Fruit fly (Drosophila melanogaster): ENCODE data around the gene CG31546.

The CG31546 gene

DNA sequence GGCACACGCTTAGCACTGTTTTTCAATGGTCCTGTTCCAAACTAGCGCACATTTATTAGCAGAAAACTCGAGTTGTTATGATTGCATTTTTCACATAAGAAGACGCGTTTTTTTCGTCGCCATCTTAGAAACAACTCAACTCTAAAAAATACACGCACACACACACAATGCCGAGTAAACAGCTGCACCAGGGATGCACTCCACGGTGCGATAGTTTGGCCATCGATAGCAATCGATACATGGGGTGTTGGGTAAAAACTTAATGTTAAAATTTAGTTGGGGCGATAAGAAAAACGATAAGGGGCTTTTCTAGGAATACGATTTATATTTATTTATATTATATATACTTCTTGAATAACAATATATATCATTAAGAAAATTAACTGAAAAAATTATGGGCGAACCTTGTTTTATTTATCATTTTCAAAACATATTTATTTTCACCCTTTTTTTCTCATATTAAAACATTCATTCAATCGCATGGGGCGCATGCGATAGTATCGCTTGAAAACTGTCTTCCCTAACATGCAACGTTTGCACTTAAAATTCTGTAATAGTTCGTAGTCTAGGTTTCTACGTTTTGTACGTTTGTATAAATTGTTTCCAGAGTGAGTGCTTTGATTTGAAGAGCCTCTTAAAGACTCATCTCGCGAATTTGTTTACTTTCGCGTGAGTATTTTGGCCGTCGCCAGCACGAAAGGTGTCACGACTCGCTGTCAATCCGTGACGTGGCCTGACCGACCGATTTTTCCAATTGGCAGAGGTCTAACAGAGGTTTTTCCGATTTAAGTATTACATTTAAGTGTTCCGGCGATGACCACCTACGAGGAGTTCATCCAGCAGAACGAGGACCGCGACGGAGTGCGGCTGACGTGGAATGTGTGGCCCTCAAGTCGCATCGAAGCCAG is 13.4 kb upstream of the CG31546 start, which contains the start of the genes MTA1-like and Sec23 (continued):
- TF ChIP-seq prd (optimal IDR thresholded peaks at IDR 0.05) (no peak), prd (GFP tag; IDR thresholded peaks at IDR 0.05) (peak; percentile 52; the same call in 1 of the 3 replicates), yki (optimal IDR thresholded peaks at IDR 0.05) (no peak), wor (GFP tag; IDR thresholded peaks at IDR 0.05) (no peak), Elba2 (GFP tag; optimal IDR thresholded peaks at IDR 0.05) (peak; percentile 82), ase (GFP tag; IDR thresholded peaks at IDR 0.05) (no peak), CG12299 (tag; optimal IDR thresholded peaks at IDR 0.05) (no peak), CG1529 (GFP tag; optimal IDR thresholded peaks at IDR 0.05) (peak; percentile 14), Fer2 (tag; optimal IDR thresholded peaks at IDR 0.05) (no peak), CG2129 (GFP tag; IDR thresholded peaks at IDR 0.05; ENCODE audit: partially characterized antibody) (peak; percentile 86), CG43689 (GFP tag; IDR thresholded peaks at IDR 0.05) (no peak), Meics (GFP tag; optimal IDR thresholded peaks at IDR 0.05) (peak; percentile 53), NC2β (GFP tag; optimal IDR thresholded peaks at IDR 0.05) (peak; percentile 1), CG10274 (GFP tag; optimal IDR thresholded peaks at IDR 0.05) (no peak), CG17802 (tag; optimal IDR thresholded peaks at IDR 0.05) (peak; percentile 27), chm (GFP tag; IDR thresholded peaks at IDR 0.05) (no peak), usp (GFP tag; optimal IDR thresholded peaks at IDR 0.05) (no peak), CG16779 (GFP tag; IDR thresholded peaks at IDR 0.05) (no peak), stwl (tag; optimal IDR thresholded peaks at IDR 0.05) (no peak), trh (GFP tag; optimal IDR thresholded peaks at IDR 0.05) (peak; percentile 8), CG8359 (GFP tag; optimal IDR thresholded peaks at IDR 0.05; ENCODE audit: borderline replicate concordance) (no peak), chinmo (GFP tag; IDR thresholded peaks at IDR 0.05; ENCODE audit: partially characterized antibody) (peak; percentile 96), Hr78 (GFP tag; optimal IDR thresholded peaks at IDR 0.05) (no peak), schlank (tag; optimal IDR thresholded peaks at IDR 0.05) (no peak), dmrt11E (tag; optimal IDR thresholded peaks at IDR 0.05) (peak; percentile 66), CG15696 (tag; optimal IDR thresholded peaks at IDR 0.05) (peak; percentile 49), dati (GFP tag; IDR thresholded peaks at IDR 0.05) (no peak), sob (GFP tag; IDR thresholded peaks at IDR 0.05) (0 out of 2 replicates have a peak, but pooled peaks have one; percentile 33), CG13624 (GFP tag; optimal IDR thresholded peaks at IDR 0.05) (peak; percentile 8), CG4404 (GFP tag; IDR thresholded peaks at IDR 0.05) (peak; percentile 35; the same call in 1 of the 2 replicates), CG12769 (tag; optimal IDR thresholded peaks at IDR 0.05) (no peak), Sox102F (GFP tag; optimal IDR thresholded peaks at IDR 0.05) (no peak), Myb (GFP tag; optimal IDR thresholded peaks at IDR 0.05) (no peak), CG18262 (tag; optimal IDR thresholded peaks at IDR 0.05) (peak; percentile 75), CG32772 (GFP tag; IDR thresholded peaks at IDR 0.05) (no peak), Hr51 (GFP tag; optimal IDR thresholded peaks at IDR 0.05) (peak; percentile 28 to 40), CG7928 (GFP tag; optimal IDR thresholded peaks at IDR 0.05) (peak; percentile 91), CG8388 (GFP tag; optimal IDR thresholded peaks at IDR 0.05) (peak; percentile 28), org-1 (GFP tag; optimal IDR thresholded peaks at IDR 0.05) (no peak), Hr3 (GFP tag; optimal IDR thresholded peaks at IDR 0.05) (peak; percentile 75), onecut (GFP tag; IDR thresholded peaks at IDR 0.05) (0 out of 2 replicates have a peak, but pooled peaks have one; percentile 4), abd-A (tag; optimal IDR thresholded peaks at IDR 0.05) (no peak), exex (tag; optimal IDR thresholded peaks at IDR 0.05) (no peak), CG7357 (GFP tag; IDR thresholded peaks at IDR 0.05) (no peak), CG3163 (GFP tag; optimal IDR thresholded peaks at IDR 0.05) (no peak), Oli (tag; optimal IDR thresholded peaks at IDR 0.05) (peak; percentile 32), Ptx1 (GFP tag; IDR thresholded peaks at IDR 0.05) (peak; percentile 32; the same call in 1 of the 2 replicates), CG10565 (GFP tag; optimal IDR thresholded peaks at IDR 0.05) (no peak), bbx (GFP tag; IDR thresholded peaks at IDR 0.05; ENCODE audit: partially characterized antibody) (peak; percentile 90)
